Fruit fly (Drosophila melanogaster): ENCODE measurements around the gene BORCS5.

DNA sequence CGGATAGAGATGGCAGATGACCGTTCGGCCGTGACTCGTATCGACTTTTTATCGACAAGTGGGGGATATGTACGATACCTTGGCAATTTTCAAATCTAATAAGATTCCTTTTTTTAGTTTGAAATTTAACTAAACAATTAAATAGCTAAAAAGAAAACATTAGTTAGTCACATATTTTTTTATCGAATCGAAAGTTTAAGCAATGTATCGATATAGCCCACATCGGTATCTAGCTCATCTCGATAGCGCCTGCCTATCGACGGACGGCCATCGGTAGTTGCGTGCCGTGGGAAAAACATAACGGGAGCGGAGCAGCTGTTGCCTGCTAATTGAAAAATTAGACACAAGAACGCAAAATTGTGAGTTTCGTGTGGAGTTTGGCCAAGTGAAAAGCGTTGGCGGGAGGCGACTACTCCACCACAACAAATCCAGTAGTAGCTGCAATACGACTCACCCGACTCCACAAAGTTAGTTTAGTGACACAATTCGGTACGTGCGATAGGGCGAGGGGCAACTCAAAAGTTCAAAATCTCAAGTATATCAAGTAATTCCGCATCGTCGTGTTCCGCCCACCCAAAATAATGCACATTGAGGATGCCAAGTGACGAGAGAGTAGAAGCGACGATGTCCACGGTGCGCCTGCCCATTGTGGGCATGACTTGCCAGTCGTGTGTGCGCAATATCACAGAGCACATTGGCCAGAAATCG, 17.7 kb downstream of the BORCS5 start, which contains the start of the genes CG10347 and ATP7:
- TF ChIP-seq CG8478 (optimal IDR thresholded peaks at IDR 0.05): no peak
- no peak for TF ChIP-seq CTCF (optimal IDR thresholded peaks at IDR 0.05)

Data from S2 (cell line).